Fruit fly (Drosophila melanogaster) whole organism, embryonic: ENCODE results near the gene CG32214.

ENCODE experiments used
- Blimp-1 ChIP-seq: fragments of 200-800 bp; sonication (Bioruptor generic); optimal IDR thresholded peaks from 3 replicates; lab custom pipeline; 2018; ENCODE audit warnings: missing biosample characterization, missing genetic modification characterization, mild to moderate bottlenecking, moderate library complexity, missing genetic modification reagents
- CG1024 ChIP-seq: fragments of 200-800 bp; sonication (Bioruptor generic); IDR thresholded peaks from 2 replicates; pipeline ENCODE4 v1.3.6; 2022; ENCODE audit warnings: missing biosample characterization, missing genetic modification characterization
- CG10267 ChIP-seq: fragments of 200-800 bp; sonication (Bioruptor generic); optimal IDR thresholded peaks from 2 replicates; lab custom pipeline; 2018; ENCODE audit warnings: missing biosample characterization, mild to moderate bottlenecking, missing genetic modification characterization, moderate library complexity
- CG12104 ChIP-seq: fragments of 200-800 bp; sonication (Bioruptor generic); optimal IDR thresholded peaks from 3 replicates; lab custom pipeline; 2016; ENCODE audit warnings: missing biosample characterization, missing genetic modification characterization
- CG14710 ChIP-seq: fragments of 200-800 bp; sonication (Bioruptor generic); optimal IDR thresholded peaks from 3 replicates; lab custom pipeline; 2019; ENCODE audit warnings: missing biosample characterization, mild to moderate bottlenecking, missing genetic modification characterization, moderate library complexity
- CG18262 ChIP-seq: fragments of 200-800 bp; optimal IDR thresholded peaks from 3 replicates; lab custom pipeline; 2019; ENCODE audit warnings: missing biosample characterization, mild to moderate bottlenecking, missing genetic modification characterization, moderate library complexity
- CG18599 ChIP-seq: fragments of 200-800 bp; sonication (Bioruptor generic); optimal IDR thresholded peaks from 3 replicates; lab custom pipeline; 2017; ENCODE audit warnings: missing biosample characterization, missing genetic modification characterization, mild to moderate bottlenecking, moderate library complexity, missing genetic modification reagents
- CG2116 ChIP-seq: fragments of 200-800 bp; sonication (Bioruptor generic); optimal IDR thresholded peaks from 3 replicates; lab custom pipeline; 2018; ENCODE audit warnings: missing biosample characterization, mild to moderate bottlenecking, missing genetic modification characterization
- CG2712 ChIP-seq: fragments of 200-800 bp; optimal IDR thresholded peaks from 3 replicates; lab custom pipeline; 2019; ENCODE audit warnings: missing biosample characterization, mild to moderate bottlenecking, missing genetic modification characterization, moderate library complexity
- CG4328 ChIP-seq: fragments of 200-800 bp; sonication (Bioruptor generic); optimal IDR thresholded peaks from 3 replicates; lab custom pipeline; 2017; ENCODE audit warnings: missing biosample characterization, missing genetic modification reagents, missing genetic modification characterization
- CG4360 ChIP-seq: fragments of 200-800 bp; sonication (Bioruptor generic); IDR thresholded peaks from 2 replicates; pipeline ENCODE4 v1.3.6; 2022; ENCODE audit warnings: missing biosample characterization, missing genetic modification characterization
- CG4820 ChIP-seq: fragments of 200-800 bp; sonication (Bioruptor generic); optimal IDR thresholded peaks from 3 replicates; lab custom pipeline; 2016; ENCODE audit warnings: missing biosample characterization, missing genetic modification characterization
- CG5245 ChIP-seq: fragments of 200-800 bp; sonication (Bioruptor generic); optimal IDR thresholded peaks from 3 replicates; lab custom pipeline; 2016; ENCODE audit warnings: missing biosample characterization, missing genetic modification characterization
- CG6175 ChIP-seq: fragments of 200-800 bp; sonication (Bioruptor generic); IDR thresholded peaks from 3 replicates; pipeline ENCODE4 v1.3.6; 2022; ENCODE audit warnings: missing biosample characterization, missing genetic modification characterization
- CG8290 ChIP-seq, 3 experiments: fragments of 200-800 bp; sonication (Bioruptor generic); optimal IDR thresholded peaks; 2 replicates each; lab custom pipeline; 2016 to 2019; ENCODE audit warnings: missing biosample characterization in 3 of 3, missing genetic modification characterization in 3 of 3, mild to moderate bottlenecking in 2 of 3, moderate library complexity in 1 of 3
- CG9817 ChIP-seq: fragments of 200-800 bp; sonication (Bioruptor generic); optimal IDR thresholded peaks from 2 replicates; lab custom pipeline; 2018; ENCODE audit warnings: missing biosample characterization, mild to moderate bottlenecking, missing genetic modification characterization, moderate library complexity
- D19A ChIP-seq: fragments of 200-800 bp; optimal IDR thresholded peaks from 3 replicates; lab custom pipeline; 2019; ENCODE audit warnings: missing biosample characterization, mild to moderate bottlenecking, missing genetic modification characterization, moderate library complexity
- D19B ChIP-seq: fragments of 200-800 bp; sonication (Bioruptor generic); optimal IDR thresholded peaks from 2 replicates; lab custom pipeline; 2017; ENCODE audit warnings: missing biosample characterization, mild to moderate bottlenecking, missing genetic modification characterization
- Drgx ChIP-seq: fragments of 200-800 bp; sonication (Bioruptor generic); IDR thresholded peaks from 2 replicates; pipeline ENCODE4 v1.3.6; 2022; ENCODE audit warnings: missing biosample characterization, missing genetic modification characterization
- E2f2 ChIP-seq: fragments of 200-800 bp; sonication (Bioruptor generic); IDR thresholded peaks from 2 replicates; pipeline ENCODE4 v1.3.6; 2022; ENCODE audit warnings: missing biosample characterization, missing genetic modification characterization
- HLH54F ChIP-seq: fragments of 200-800 bp; sonication (Bioruptor generic); optimal IDR thresholded peaks from 3 replicates; lab custom pipeline; 2016; ENCODE audit warnings: missing biosample characterization, missing genetic modification characterization
- MBD-R2 ChIP-seq: fragments of 200-800 bp; sonication (Bioruptor generic); IDR thresholded peaks from 2 replicates; pipeline ENCODE4 v1.3.6; 2022; ENCODE audit warnings: missing biosample characterization, missing genetic modification characterization
- MESR4 ChIP-seq: fragments of 200-800 bp; sonication (Bioruptor generic); optimal IDR thresholded peaks from 2 replicates; lab custom pipeline; 2018; ENCODE audit warnings: missing biosample characterization, mild to moderate bottlenecking, missing genetic modification characterization, moderate library complexity
- Mes4 ChIP-seq: fragments of 200-800 bp; sonication (Bioruptor generic); optimal IDR thresholded peaks from 2 replicates; lab custom pipeline; 2016; ENCODE audit warnings: missing biosample characterization, missing genetic modification characterization
- NfI ChIP-seq: fragments of 200-800 bp; sonication (Bioruptor generic); optimal IDR thresholded peaks from 3 replicates; lab custom pipeline; 2018; ENCODE audit warnings: missing biosample characterization, mild to moderate bottlenecking, missing genetic modification characterization, moderate library complexity
- Ravus ChIP-seq: fragments of 200-800 bp; sonication (Bioruptor generic); IDR thresholded peaks from 2 replicates; pipeline ENCODE4 v1.3.6; 2022; ENCODE audit warnings: missing biosample characterization, missing genetic modification characterization
- Scr ChIP-seq: fragments of 200-800 bp; sonication (Bioruptor generic); IDR thresholded peaks from 2 replicates; pipeline ENCODE4 v1.3.6; 2022; ENCODE audit warnings: missing biosample characterization, missing genetic modification characterization; ENCODE audit not compliant: partially characterized antibody
- al ChIP-seq: fragments of 200-800 bp; sonication (Bioruptor generic); IDR thresholded peaks from 2 replicates; pipeline ENCODE4 v1.3.6; 2022; ENCODE audit warnings: missing biosample characterization, missing genetic modification characterization
- amos ChIP-seq: fragments of 200-800 bp; sonication (Bioruptor generic); IDR thresholded peaks from 2 replicates; pipeline ENCODE4 v1.3.6; 2022; ENCODE audit warnings: missing biosample characterization, missing genetic modification characterization; ENCODE audit not compliant: partially characterized antibody
- az2 ChIP-seq: fragments of 200-800 bp; sonication (Bioruptor generic); optimal IDR thresholded peaks from 3 replicates; lab custom pipeline; 2016; ENCODE audit warnings: missing biosample characterization, missing genetic modification characterization
- dpn ChIP-seq, 2 experiments: fragments of 200-800 bp; sonication (Bioruptor generic); optimal IDR thresholded peaks; 3 replicates each; lab custom pipeline; 2016; ENCODE audit warnings: missing biosample characterization in 2 of 2, missing genetic modification characterization in 2 of 2
- eyg ChIP-seq: fragments of 200-800 bp; sonication (Bioruptor generic); optimal IDR thresholded peaks from 3 replicates; lab custom pipeline; 2016; ENCODE audit warnings: missing biosample characterization, missing genetic modification characterization
- gcm ChIP-seq: fragments of 200-800 bp; sonication (Bioruptor generic); optimal IDR thresholded peaks from 2 replicates; lab custom pipeline; 2019; ENCODE audit warnings: missing biosample characterization, mild to moderate bottlenecking, missing genetic modification characterization, moderate library complexity
- gcm2 ChIP-seq: fragments of 200-800 bp; sonication (Bioruptor generic); optimal IDR thresholded peaks from 2 replicates; lab custom pipeline; 2016; ENCODE audit warnings: missing biosample characterization, missing genetic modification characterization
- gem ChIP-seq: fragments of 200-800 bp; sonication (Bioruptor generic); optimal IDR thresholded peaks from 2 replicates; lab custom pipeline; 2019; ENCODE audit warnings: missing biosample characterization, mild to moderate bottlenecking, missing genetic modification characterization, moderate library complexity
- jigr1 ChIP-seq: fragments of 200-800 bp; sonication (Bioruptor generic); IDR thresholded peaks from 3 replicates; pipeline ENCODE4 v1.3.6; 2022; ENCODE audit warnings: missing biosample characterization, missing genetic modification characterization
- phol ChIP-seq: fragments of 200-800 bp; sonication (Bioruptor generic); optimal IDR thresholded peaks from 3 replicates; lab custom pipeline; 2018; ENCODE audit warnings: missing biosample characterization, mild to moderate bottlenecking, missing genetic modification characterization, moderate library complexity
- stc ChIP-seq: fragments of 200-800 bp; sonication (Bioruptor generic); IDR thresholded peaks from 2 replicates; pipeline ENCODE4 v1.3.6; 2022; ENCODE audit warnings: missing biosample characterization, missing genetic modification characterization
- ttk ChIP-seq: fragments of 200-800 bp; sonication (Bioruptor generic); IDR thresholded peaks from 2 replicates; pipeline ENCODE4 v2.1.2; 2022; ENCODE audit warnings: missing biosample characterization, missing genetic modification characterization
- usp ChIP-seq: fragments of >200 bp; optimal IDR thresholded peaks from 2 replicates; lab custom pipeline; 2017; ENCODE audit warnings: missing biosample characterization, missing genetic modification characterization

The CG32214 gene

dm6 chr3L:19446394-19447349, 20.5 kb upstream of the CG32214 start, which contains the start of the genes CG33062 and Chd3 (continued):
- TF ChIP-seq NfI (no peak), CG1024 (GFP tag; lab: Robert Waterston, UW) (peak; percentile 80), CG2116 (GFP tag; lab: Kevin White, UChicago) (peak; percentile 4), az2 (GFP tag; lab: Kevin White, UChicago) (peak; percentile 13), CG2712 (peak; percentile 53), HLH54F (no peak), CG6175 (GFP tag; lab: Robert Waterston, UW) (no peak), MESR4 (no peak), usp (no peak), eyg (GFP tag; lab: Kevin White, UChicago) (no peak), CG18599 (GFP tag; lab: Kevin White, UChicago) (no peak), CG4820 (no peak), CG9817 (tag; lab: Kevin White, UChicago) (peak; percentile 23), CG4360 (GFP tag; lab: Robert Waterston, UW) (no peak), gcm2 (GFP tag; lab: Kevin White, UChicago) (no peak), gcm (no peak), MBD-R2 (peak; percentile 32; the same call in 1 of the 2 replicates), D19B (no peak), phol (tag; lab: Kevin White, UChicago) (peak; percentile 60), Ravus (GFP tag; lab: Robert Waterston, UW) (no peak), amos (GFP tag; lab: Robert Waterston, UW) (peak; percentile 39; the same call in 1 of the 2 replicates), CG14710 (tag; lab: Kevin White, UChicago) (peak; percentile 60), ttk (GFP tag; lab: Robert Waterston, UW) (no peak), CG10267 (tag; lab: Kevin White, UChicago) (peak; percentile 11), CG18262 (tag; lab: Kevin White, UChicago) (no peak), CG12104 (GFP tag; lab: Kevin White, UChicago) (no peak), Blimp-1 (no peak), E2f2 (peak; percentile 53), Scr (peak; percentile 54; the same call in 1 of the 2 replicates), Drgx (no peak), CG4328 (no peak), Mes4 (GFP tag; lab: Kevin White, UChicago) (no peak), CG5245 (GFP tag; lab: Kevin White, UChicago) (no peak)

- TF ChIP-seq CG8290 (GFP tag; optimal IDR thresholded peaks at IDR 0.05; lab: Kevin White, UChicago) (no peak), CG8290 (tag; optimal IDR thresholded peaks at IDR 0.05; lab: Kevin White, UChicago) (no peak), jigr1 (GFP tag; lab: Robert Waterston, UW) (no peak), D19A (no peak), stc (no peak), dpn (GFP tag; optimal IDR thresholded peaks at IDR 0.05; lab: Kevin White, UChicago) (no peak), gem (tag; lab: Kevin White, UChicago) (no peak), al (no peak)
Observed at dm6 chr3L:19464659-19465058, 2.5 kb upstream of the CG32214 start, which contains the start of gene CG14095. TSS of gene CG14095 (minus strand) at chr3L:19464759.
